Worm (Caenorhabditis elegans): Measurements from ENCODE around the gene suex-2.

The suex-2 gene

ce11 chrIV:8949078-8950039 is 18.7 kb upstream of the suex-2 start (continued):
- TF ChIP-seq attf-5 (GFP tag; optimal IDR thresholded peaks at IDR 0.05) (peak; percentile 62), rpc-1 (optimal IDR thresholded peaks at IDR 0.05) (no peak), rpc-1 (tag; optimal IDR thresholded peaks at IDR 0.05) (no peak), ccch-3 (GFP tag; optimal IDR thresholded peaks at IDR 0.05) (no peak), ceh-27 (GFP tag; optimal IDR thresholded peaks at IDR 0.05) (peak; percentile 70), cebp-1 (GFP tag; IDR thresholded peaks at IDR 0.05) (0 out of 2 replicates have a peak, but pooled peaks have one; percentile 29), cebp-1 (tag; optimal IDR thresholded peaks at IDR 0.05) (peak; percentile 82), let-526 (GFP tag; IDR thresholded peaks at IDR 0.05) (no peak; the same call in 1 of the 2 replicates), nfya-1 (tag; optimal IDR thresholded peaks at IDR 0.05; ENCODE audit: borderline replicate concordance, insufficient read depth) (no peak), snpc-4 (GFP tag; optimal IDR thresholded peaks at IDR 0.05) (no peak), snpc-4 (tag; optimal IDR thresholded peaks at IDR 0.05) (no peak), K11D2.4 (GFP tag; IDR thresholded peaks at IDR 0.05) (peak; percentile 68), lir-1 (GFP tag; conservative IDR thresholded peaks at IDR 0.05) (no peak; the same call in 1 of the 2 replicates), dpff-1 (tag; optimal IDR thresholded peaks at IDR 0.05) (no peak), Y79H2A.3 (GFP tag; conservative IDR thresholded peaks at IDR 0.05) (no peak), madf-3 (GFP tag; IDR thresholded peaks at IDR 0.05) (no peak), akir-1 (GFP tag; optimal IDR thresholded peaks at IDR 0.05) (no peak), hlh-26 (GFP tag; conservative IDR thresholded peaks at IDR 0.05) (no peak), xnd-1 (tag; optimal IDR thresholded peaks at IDR 0.05) (no peak), lin-26 (GFP tag; IDR thresholded peaks at IDR 0.05) (no peak), ztf-22 (GFP tag; optimal IDR thresholded peaks at IDR 0.05) (peak; percentile 43), cebp-2 (GFP tag; IDR thresholded peaks at IDR 0.05) (no peak), sea-2 (GFP tag; IDR thresholded peaks at IDR 0.05) (no peak), ztf-3 (GFP tag; optimal IDR thresholded peaks at IDR 0.05) (no peak), madf-6 (GFP tag; IDR thresholded peaks at IDR 0.05) (no peak), hsf-1 (GFP tag; IDR thresholded peaks at IDR 0.05) (no peak), zim-3 (tag; optimal IDR thresholded peaks at IDR 0.05) (no peak), egl-44 (GFP tag; IDR thresholded peaks at IDR 0.05) (no peak), Y56A3A.18 (GFP tag; IDR thresholded peaks at IDR 0.05) (no peak), tlf-1 (GFP tag; optimal IDR thresholded peaks at IDR 0.05) (peak; percentile 32), ceh-58 (GFP tag; IDR thresholded peaks at IDR 0.05) (no peak), egrh-3 (GFP tag; IDR thresholded peaks at IDR 0.05) (no peak), nhr-179 (tag; optimal IDR thresholded peaks at IDR 0.05) (no peak), ztf-28 (GFP tag; IDR thresholded peaks at IDR 0.05) (no peak), aptf-2 (GFP tag; conservative IDR thresholded peaks at IDR 0.05) (no peak), F55B11.4 (tag; optimal IDR thresholded peaks at IDR 0.05; ENCODE audit: borderline replicate concordance, insufficient read depth) (no peak), C17E4.6 (GFP tag; IDR thresholded peaks at IDR 0.05) (no peak), atf-7 (tag; optimal IDR thresholded peaks at IDR 0.05) (no peak), F22D6.2 (tag; optimal IDR thresholded peaks at IDR 0.05) (peak; percentile 69), tbx-9 (tag; optimal IDR thresholded peaks at IDR 0.05; ENCODE audit: borderline replicate concordance) (no peak), ekl-4 (GFP tag; IDR thresholded peaks at IDR 0.05) (peak; percentile 42; the same call in 1 of the 2 replicates), ztf-26 (tag; optimal IDR thresholded peaks at IDR 0.05) (peak; percentile 86), F49E8.2 (tag; optimal IDR thresholded peaks at IDR 0.05; ENCODE audit: insufficient read depth) (no peak), ztf-25 (GFP tag; IDR thresholded peaks at IDR 0.05) (no peak), lag-1 (GFP tag; IDR thresholded peaks at IDR 0.05) (no peak), hmg-1.2 (GFP tag; IDR thresholded peaks at IDR 0.05) (peak; percentile 56), ets-4 (GFP tag; optimal IDR thresholded peaks at IDR 0.05) (no peak)
